Comparison of ENCODE assay signal across 5 worm cellular contexts in the genomic region with DNA sequence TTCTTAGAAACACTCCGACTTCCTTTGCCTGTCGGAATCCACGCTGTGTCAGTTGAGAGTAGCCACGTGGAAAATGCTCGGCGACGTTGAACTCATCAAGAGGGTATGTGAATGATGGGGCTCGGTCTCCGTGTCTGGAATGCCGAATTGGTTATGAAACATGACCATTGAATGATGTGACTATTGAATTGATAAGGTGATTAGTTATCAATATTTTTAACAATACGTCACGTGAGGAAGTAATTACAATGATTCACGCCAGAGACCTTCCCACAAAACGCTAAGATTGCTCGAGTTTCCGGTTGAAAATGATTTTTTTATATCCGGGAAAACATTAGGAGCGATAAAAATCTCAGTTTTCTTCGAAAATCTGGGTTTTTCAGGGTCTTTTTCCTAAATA.
TF ChIP-seq lines count a peak whose summit lies in the region.

No protein-coding gene starts in this region.

TF ChIP-seq in whole organism, L1 larva, 84 proteins besides CTCF, POLR2A, EP300 and RAD21:
- TF ChIP-seq aha-1 (tag; optimal IDR thresholded peaks at IDR 0.05; lab: Kevin White, UChicago) (no peak), ceh-90 (tag; optimal IDR thresholded peaks at IDR 0.05; lab: Kevin White, UChicago) (no peak), elt-2 (tag; optimal IDR thresholded peaks at IDR 0.05; lab: Kevin White, UChicago) (peak; percentile 43), sptf-1 (tag; optimal IDR thresholded peaks at IDR 0.05; lab: Kevin White, UChicago) (no peak)

TF ChIP-seq in whole organism, L2 larva, 48 proteins besides CTCF, POLR2A, EP300 and RAD21:
- TF ChIP-seq zag-1 (tag; optimal IDR thresholded peaks at IDR 0.05; lab: Kevin White, UChicago), result no peak
- peak; percentile 63 for TF ChIP-seq fos-1 (tag; optimal IDR thresholded peaks at IDR 0.05; lab: Kevin White, UChicago)

TF ChIP-seq in whole organism, L3 larva, 47 proteins besides CTCF, POLR2A, EP300 and RAD21:
- no peak for TF ChIP-seq zag-1 (tag; optimal IDR thresholded peaks at IDR 0.05; lab: Kevin White, UChicago)
- peak; percentile 65 for TF ChIP-seq elt-2 (tag; optimal IDR thresholded peaks at IDR 0.05; lab: Kevin White, UChicago)
- peak; percentile 53 for TF ChIP-seq pqm-1 (tag; optimal IDR thresholded peaks at IDR 0.05; lab: Kevin White, UChicago)
TF ChIP-seq in whole organism, L3 larva: peak in this region for 2.

TF ChIP-seq in whole organism, L4 larva, 104 proteins besides CTCF, POLR2A, EP300 and RAD21:
- peak; percentile 23 for TF ChIP-seq hlh-11 (tag; optimal IDR thresholded peaks at IDR 0.05; lab: Kevin White, UChicago)
- peak; percentile 31 for TF ChIP-seq pqm-1 (tag; optimal IDR thresholded peaks at IDR 0.05; lab: Kevin White, UChicago)
- peak; percentile 7 for TF ChIP-seq hlh-30 (tag; optimal IDR thresholded peaks at IDR 0.05; lab: Kevin White, UChicago; ENCODE audit: insufficient read depth)
- no peak for TF ChIP-seq Y75B8A.6 (GFP tag; IDR thresholded peaks at IDR 0.05; lab: Robert Waterston, UW)
- no peak for TF ChIP-seq T20F7.1 (GFP tag; optimal IDR thresholded peaks at IDR 0.05; lab: Kevin White, UChicago)
- peak; percentile 21; the same call in 1 of the 2 replicates for TF ChIP-seq lin-38 (GFP tag; IDR thresholded peaks at IDR 0.05; lab: Robert Waterston, UW)
- TF ChIP-seq nhr-28 (tag; optimal IDR thresholded peaks at IDR 0.05; lab: Kevin White, UChicago), result peak; percentile 49
- peak; percentile 46; the same call in 1 of the 2 replicates for TF ChIP-seq dmd-6 (GFP tag; IDR thresholded peaks at IDR 0.05; lab: Robert Waterston, UW)
- TF ChIP-seq daf-16 (GFP tag; optimal IDR thresholded peaks at IDR 0.05; lab: Kevin White, UChicago), result no peak
- TF ChIP-seq daf-16 (tag; optimal IDR thresholded peaks at IDR 0.05; lab: Kevin White, UChicago), result peak; percentile 17

TF ChIP-seq in whole organism, young adult, 124 proteins besides CTCF, POLR2A, EP300 and RAD21:
- TF ChIP-seq nhr-120 (GFP tag; IDR thresholded peaks at IDR 0.05; lab: Robert Waterston, UW) (no peak), nhr-80 (tag; optimal IDR thresholded peaks at IDR 0.05; lab: Kevin White, UChicago) (peak; percentile 52), ztf-18 (tag; optimal IDR thresholded peaks at IDR 0.05; lab: Kevin White, UChicago) (no peak), ceh-27 (GFP tag; optimal IDR thresholded peaks at IDR 0.05; lab: Kevin White, UChicago) (no peak), T07F8.4 (tag; optimal IDR thresholded peaks at IDR 0.05; lab: Kevin White, UChicago) (no peak), lin-40 (tag; optimal IDR thresholded peaks at IDR 0.05; lab: Kevin White, UChicago) (no peak), ztf-25 (GFP tag; IDR thresholded peaks at IDR 0.05; lab: Robert Waterston, UW) (no peak), cebp-1 (GFP tag; IDR thresholded peaks at IDR 0.05; lab: Robert Waterston, UW) (0 out of 2 replicates have a peak, but pooled peaks have one; percentile 30), cebp-1 (tag; optimal IDR thresholded peaks at IDR 0.05; lab: Kevin White, UChicago) (peak; percentile 48)
